Fruit fly (Drosophila melanogaster) whole organism, embryonic: Measurements from ENCODE around the gene CG2129.
A peak's percentile ranks its signal among the peaks of the same experiment; 100 is the strongest.

Experiments used
- Atf-2 ChIP-seq: fragments of 200-800 bp; sonication (Bioruptor generic); optimal IDR thresholded peaks from 2 replicates; lab custom pipeline; 2016; ENCODE audit warnings: missing biosample characterization, missing genetic modification characterization
- CG10431 ChIP-seq: fragments of 200-800 bp; sonication (Bioruptor generic); optimal IDR thresholded peaks from 3 replicates; lab custom pipeline; 2018; ENCODE audit warnings: missing biosample characterization, mild to moderate bottlenecking, missing genetic modification characterization
- CG11247 ChIP-seq: fragments of 200-800 bp; sonication (Bioruptor generic); IDR thresholded peaks from 2 replicates; pipeline ENCODE4 v1.3.6; 2022; ENCODE audit warnings: missing biosample characterization, missing genetic modification characterization
- CG11560 ChIP-seq: fragments of 200-800 bp; sonication (Bioruptor generic); IDR thresholded peaks from 3 replicates; pipeline ENCODE4 v1.3.6; 2022; ENCODE audit warnings: missing biosample characterization, missing genetic modification characterization
- CG12299 ChIP-seq: fragments of 200-800 bp; sonication (Bioruptor generic); optimal IDR thresholded peaks from 2 replicates; lab custom pipeline; 2018; ENCODE audit warnings: missing biosample characterization, mild to moderate bottlenecking, missing genetic modification characterization
- CG13424 ChIP-seq: fragments of 200-800 bp; sonication (Bioruptor generic); optimal IDR thresholded peaks from 2 replicates; lab custom pipeline; 2019; ENCODE audit warnings: missing biosample characterization, mild to moderate bottlenecking, missing genetic modification characterization, moderate library complexity
- CG1603 ChIP-seq: fragments of 200-800 bp; sonication (Bioruptor generic); optimal IDR thresholded peaks from 2 replicates; lab custom pipeline; 2019; ENCODE audit warnings: missing biosample characterization, mild to moderate bottlenecking, missing genetic modification characterization, moderate library complexity
- CG16815 ChIP-seq: fragments of 200-800 bp; sonication (Bioruptor generic); optimal IDR thresholded peaks from 3 replicates; lab custom pipeline; 2017; ENCODE audit warnings: missing biosample characterization, mild to moderate bottlenecking, missing genetic modification characterization
- CG2875 ChIP-seq: fragments of 200-800 bp; sonication (Bioruptor generic); optimal IDR thresholded peaks from 2 replicates; lab custom pipeline; 2017; ENCODE audit warnings: missing biosample characterization, mild to moderate bottlenecking, missing genetic modification characterization, missing genetic modification reagents
- CG31224 ChIP-seq: fragments of 200-800 bp; sonication (Bioruptor generic); IDR thresholded peaks from 2 replicates; pipeline ENCODE4 v1.3.6; 2022; ENCODE audit warnings: missing biosample characterization, missing genetic modification characterization
- CG34422 ChIP-seq: fragments of 200-800 bp; sonication (Bioruptor generic); IDR thresholded peaks from 3 replicates; pipeline ENCODE4 v1.3.6; 2022; ENCODE audit warnings: missing biosample characterization, missing genetic modification characterization
- CG4707 ChIP-seq: fragments of 200-800 bp; sonication (Bioruptor generic); optimal IDR thresholded peaks from 2 replicates; lab custom pipeline; 2018; ENCODE audit warnings: missing biosample characterization, mild to moderate bottlenecking, missing genetic modification characterization, moderate library complexity
- CG4730 ChIP-seq: fragments of 200-800 bp; sonication (Bioruptor generic); IDR thresholded peaks from 2 replicates; pipeline ENCODE4 v1.3.6; 2022; ENCODE audit warnings: missing biosample characterization, missing genetic modification characterization
- CG6654 ChIP-seq: fragments of 200-800 bp; sonication (Bioruptor generic); optimal IDR thresholded peaks from 2 replicates; lab custom pipeline; 2017; ENCODE audit warnings: missing biosample characterization, mild to moderate bottlenecking, missing genetic modification characterization
- CG6791 ChIP-seq: fragments of 200-800 bp; sonication (Bioruptor generic); IDR thresholded peaks from 3 replicates; pipeline ENCODE4 v1.3.6; 2022; ENCODE audit warnings: missing biosample characterization, missing genetic modification characterization; ENCODE audit not compliant: partially characterized antibody
- CG7271 ChIP-seq: fragments of 200-800 bp; sonication (Bioruptor generic); optimal IDR thresholded peaks from 2 replicates; lab custom pipeline; 2018; ENCODE audit warnings: missing biosample characterization, mild to moderate bottlenecking, missing genetic modification characterization, moderate library complexity
- CG8765 ChIP-seq: fragments of 200-800 bp; sonication (Bioruptor generic); IDR thresholded peaks from 2 replicates; pipeline ENCODE4 v1.3.6; 2022; ENCODE audit warnings: missing biosample characterization, missing genetic modification characterization
- CG9437 ChIP-seq: fragments of 200-800 bp; sonication (Bioruptor generic); optimal IDR thresholded peaks from 2 replicates; lab custom pipeline; 2018; ENCODE audit warnings: missing biosample characterization, mild to moderate bottlenecking, missing genetic modification characterization
- Chrac-16 ChIP-seq: fragments of 200-800 bp; sonication (Bioruptor generic); optimal IDR thresholded peaks from 3 replicates; lab custom pipeline; 2016; ENCODE audit warnings: missing biosample characterization, missing genetic modification characterization
- CoRest ChIP-seq: fragments of 200-800 bp; sonication (Bioruptor generic); optimal IDR thresholded peaks from 3 replicates; lab custom pipeline; 2018; ENCODE audit warnings: missing biosample characterization, mild to moderate bottlenecking, missing genetic modification characterization, moderate library complexity
- HLH3B ChIP-seq: fragments of 200-800 bp; sonication (Bioruptor generic); IDR thresholded peaks from 2 replicates; pipeline ENCODE4 v1.3.6; 2022; ENCODE audit warnings: missing biosample characterization, missing genetic modification characterization
- HLH4C ChIP-seq: fragments of 200-800 bp; sonication (Bioruptor generic); IDR thresholded peaks from 3 replicates; pipeline ENCODE4 v1.3.6; 2022; ENCODE audit warnings: missing biosample characterization, missing genetic modification characterization; ENCODE audit not compliant: partially characterized antibody
- Hmr ChIP-seq: fragments of 200-800 bp; sonication (Bioruptor generic); optimal IDR thresholded peaks from 3 replicates; lab custom pipeline; 2017; ENCODE audit warnings: mild to moderate bottlenecking, missing biosample characterization, missing genetic modification reagents, missing genetic modification characterization
- Lhr ChIP-seq: fragments of 200-800 bp; sonication (Bioruptor generic); optimal IDR thresholded peaks from 3 replicates; lab custom pipeline; 2017; ENCODE audit warnings: mild to moderate bottlenecking, missing biosample characterization, missing genetic modification reagents, missing genetic modification characterization
- MBD-R2 ChIP-seq: fragments of 200-800 bp; sonication (Bioruptor generic); IDR thresholded peaks from 2 replicates; pipeline ENCODE4 v1.3.6; 2022; ENCODE audit warnings: missing biosample characterization, missing genetic modification characterization
- Mrtf ChIP-seq: fragments of 200-800 bp; sonication (Bioruptor generic); IDR thresholded peaks from 3 replicates; pipeline ENCODE4 v1.3.6; 2022; ENCODE audit warnings: missing biosample characterization, missing genetic modification characterization
- Nf-YB ChIP-seq: fragments of 200-800 bp; sonication (Bioruptor generic); optimal IDR thresholded peaks from 3 replicates; lab custom pipeline; 2019; ENCODE audit warnings: missing biosample characterization, mild to moderate bottlenecking, missing genetic modification characterization, moderate library complexity
- Oli ChIP-seq: fragments of 200-800 bp; sonication (Bioruptor generic); optimal IDR thresholded peaks from 2 replicates; lab custom pipeline; 2018; ENCODE audit warnings: missing biosample characterization, mild to moderate bottlenecking, missing genetic modification characterization, moderate library complexity
- Optix ChIP-seq: fragments of 200-800 bp; sonication (Bioruptor generic); IDR thresholded peaks from 3 replicates; pipeline ENCODE4 v1.3.6; 2022; ENCODE audit warnings: missing biosample characterization, missing genetic modification characterization
- Sox100B ChIP-seq: fragments of 200-800 bp; sonication (Bioruptor generic); optimal IDR thresholded peaks from 3 replicates; lab custom pipeline; 2018; ENCODE audit warnings: missing biosample characterization, mild to moderate bottlenecking, missing genetic modification characterization
- Stat92E ChIP-seq, 3 experiments: fragments of >200 bp in 2 of 3; fragments of 200-800 bp in 1 of 3; sonication (Bioruptor generic) in 1 of 3; optimal IDR thresholded peaks; 2 replicates each; lab custom pipeline; 2017 to 2019; ENCODE audit warnings: missing biosample characterization in 3 of 3, missing genetic modification characterization in 3 of 3, mild to moderate bottlenecking in 1 of 3, moderate library complexity in 1 of 3
- bowl ChIP-seq: fragments of 200-800 bp; sonication (Bioruptor generic); IDR thresholded peaks from 2 replicates; pipeline ENCODE4 v1.3.6; 2022; ENCODE audit warnings: missing biosample characterization, missing genetic modification characterization
- chif ChIP-seq, 2 experiments: fragments of 200-800 bp; sonication (Bioruptor generic); optimal IDR thresholded peaks; 3 replicates each; lab custom pipeline; 2016; ENCODE audit warnings: missing biosample characterization in 2 of 2, missing genetic modification characterization in 2 of 2
- crol ChIP-seq: fragments of 200-800 bp; sonication (Bioruptor generic); IDR thresholded peaks from 2 replicates; pipeline ENCODE4 v1.3.6; 2022; ENCODE audit warnings: missing biosample characterization, missing genetic modification characterization
- dan ChIP-seq: fragments of 200-800 bp; sonication (Bioruptor generic); IDR thresholded peaks from 2 replicates; pipeline ENCODE4 v1.3.6; 2022; ENCODE audit warnings: missing biosample characterization, missing genetic modification characterization
- danr ChIP-seq: fragments of 200-800 bp; sonication (Bioruptor generic); IDR thresholded peaks from 2 replicates; pipeline ENCODE4 v1.3.6; 2022; ENCODE audit warnings: missing biosample characterization, missing genetic modification characterization
- fd102C ChIP-seq: fragments of 200-800 bp; sonication (Bioruptor generic); optimal IDR thresholded peaks from 2 replicates; lab custom pipeline; 2018; ENCODE audit warnings: missing biosample characterization, mild to moderate bottlenecking, missing genetic modification characterization, moderate library complexity
- gem ChIP-seq: fragments of 200-800 bp; sonication (Bioruptor generic); optimal IDR thresholded peaks from 2 replicates; lab custom pipeline; 2019; ENCODE audit warnings: missing biosample characterization, mild to moderate bottlenecking, missing genetic modification characterization, moderate library complexity
- h ChIP-seq: fragments of >200 bp; optimal IDR thresholded peaks from 2 replicates; lab custom pipeline; 2017
- hth ChIP-seq: fragments of >200 bp; optimal IDR thresholded peaks from 2 replicates; lab custom pipeline; 2017; ENCODE audit warnings: inconsistent platforms
- insv ChIP-seq, 2 experiments: fragments of 200-800 bp; sonication (Bioruptor generic); optimal IDR thresholded peaks; 3 replicates each; lab custom pipeline; 2016 to 2018; ENCODE audit warnings: missing biosample characterization in 2 of 2, missing genetic modification characterization in 2 of 2
- jing ChIP-seq: fragments of 200-800 bp; sonication (Bioruptor generic); optimal IDR thresholded peaks from 2 replicates; lab custom pipeline; 2018; ENCODE audit warnings: missing biosample characterization, mild to moderate bottlenecking, missing genetic modification characterization
- klu ChIP-seq: fragments of 200-800 bp; sonication (Bioruptor generic); IDR thresholded peaks from 2 replicates; pipeline ENCODE4 v1.3.6; 2022; ENCODE audit warnings: missing biosample characterization, missing genetic modification characterization
- lmd ChIP-seq: fragments of 200-800 bp; sonication (Bioruptor generic); IDR thresholded peaks from 2 replicates; pipeline ENCODE4 v1.3.6; 2022; ENCODE audit warnings: missing biosample characterization, missing genetic modification characterization
- maf-S ChIP-seq: fragments of 200-800 bp; sonication (Bioruptor generic); optimal IDR thresholded peaks from 2 replicates; lab custom pipeline; 2016; ENCODE audit warnings: missing biosample characterization, missing genetic modification characterization
- nmo ChIP-seq: fragments of 200-800 bp; sonication (Bioruptor generic); optimal IDR thresholded peaks from 2 replicates; lab custom pipeline; 2018; ENCODE audit warnings: missing biosample characterization, mild to moderate bottlenecking, missing genetic modification characterization, moderate library complexity
- oc ChIP-seq: fragments of 200-800 bp; sonication (Bioruptor generic); optimal IDR thresholded peaks from 2 replicates; lab custom pipeline; 2018; ENCODE audit warnings: missing biosample characterization, mild to moderate bottlenecking, missing genetic modification characterization, moderate library complexity
- pan ChIP-seq, 4 experiments: fragments of >200 bp in 3 of 4; fragments of 200-800 bp in 1 of 4; sonication (Bioruptor generic) in 1 of 4; optimal IDR thresholded peaks in 3 of 4; IDR thresholded peaks in 1 of 4; 2 replicates each; pipeline versions ENCODE4 v1.3.6 to Lab custom; 2017 to 2022; ENCODE audit warnings: missing biosample characterization in 2 of 4, missing genetic modification characterization in 2 of 4, mixed read lengths in 1 of 4
- pum ChIP-seq: fragments of 200-800 bp; sonication (Bioruptor generic); optimal IDR thresholded peaks from 2 replicates; lab custom pipeline; 2016; ENCODE audit warnings: missing biosample characterization, missing genetic modification characterization
- stwl ChIP-seq: fragments of 200-800 bp; sonication (Bioruptor generic); optimal IDR thresholded peaks from 3 replicates; lab custom pipeline; 2018; ENCODE audit warnings: missing biosample characterization, mild to moderate bottlenecking, missing genetic modification characterization, moderate library complexity
- vvl ChIP-seq: fragments of 200-800 bp; sonication (Bioruptor generic); IDR thresholded peaks from 2 replicates; pipeline ENCODE4 v1.3.6; 2022; ENCODE audit warnings: missing biosample characterization, missing genetic modification characterization

CG2129 gene

dm6 chrX:8126149-8126548, 19.5 kb upstream of the CG2129 start (continued):
- TF ChIP-seq CG1603 = peak; percentile 84
- TF ChIP-seq Chrac-16 (GFP tag; lab: Kevin White, UChicago) = peak; percentile 45
- no peak for TF ChIP-seq Atf-2
- TF ChIP-seq insv (GFP tag; optimal IDR thresholded peaks at IDR 0.05; lab: Kevin White, UChicago) = no peak
- no peak for TF ChIP-seq HLH4C (GFP tag; lab: Robert Waterston, UW)
- TF ChIP-seq CG6791 (GFP tag; lab: Robert Waterston, UW) = no peak
- no peak for TF ChIP-seq h (lab: Kevin White, UChicago)
- TF ChIP-seq CG31224 (GFP tag; lab: Robert Waterston, UW) = no peak
- no peak for TF ChIP-seq fd102C
- TF ChIP-seq MBD-R2 = no peak
- TF ChIP-seq maf-S (GFP tag; lab: Kevin White, UChicago) = peak; percentile 6
- peak; percentile 52 for TF ChIP-seq jing
- TF ChIP-seq CG9437 = peak; percentile 2
- TF ChIP-seq pan (optimal IDR thresholded peaks at IDR 0.05; lab: Kevin White, UChicago) = no peak
- TF ChIP-seq pan (GFP tag; optimal IDR thresholded peaks at IDR 0.05 in 1 of 2, IDR thresholded peaks at IDR 0.05 in 1 of 2) = peak in 1 of 2 experiments; percentile 58
- no peak for TF ChIP-seq CG12299 (tag; lab: Kevin White, UChicago)
- no peak for TF ChIP-seq CG8765 (GFP tag; lab: Robert Waterston, UW)
- TF ChIP-seq CG4730 (GFP tag; lab: Robert Waterston, UW) = no peak
- TF ChIP-seq CG7271 (tag; lab: Kevin White, UChicago) = no peak
- TF ChIP-seq stwl (tag; lab: Kevin White, UChicago) = no peak
- TF ChIP-seq HLH3B (GFP tag; lab: Robert Waterston, UW) = peak; percentile 74
- peak; percentile 14 for TF ChIP-seq Lhr (GFP tag; lab: Kevin White, UChicago)
- TF ChIP-seq dan (GFP tag; lab: Robert Waterston, UW) = no peak
- peak; percentile 23 to 71 for TF ChIP-seq chif (GFP tag; optimal IDR thresholded peaks at IDR 0.05; lab: Kevin White, UChicago)
- TF ChIP-seq oc (tag; lab: Kevin White, UChicago) = peak; percentile 74
- TF ChIP-seq CoRest (tag; lab: Kevin White, UChicago) = peak; percentile 47
- no peak for TF ChIP-seq crol (GFP tag; lab: Robert Waterston, UW)
- peak; percentile 53 for TF ChIP-seq CG13424
- no peak for TF ChIP-seq Nf-YB (GFP tag; lab: Kevin White, UChicago)
- TF ChIP-seq Mrtf (GFP tag; lab: Robert Waterston, UW) = peak; percentile 55; the same call in 2 of the 3 replicates
- TF ChIP-seq Sox100B (GFP tag; lab: Kevin White, UChicago) = peak; percentile 57
- TF ChIP-seq bowl (GFP tag; lab: Robert Waterston, UW) = no peak
- peak; percentile 42 for TF ChIP-seq pum
- TF ChIP-seq Hmr (GFP tag; lab: Kevin White, UChicago) = no peak
- TF ChIP-seq CG34422 (GFP tag; lab: Robert Waterston, UW) = peak; percentile 70; the same call in 2 of the 3 replicates
- TF ChIP-seq CG2875 (GFP tag; lab: Kevin White, UChicago) = peak; percentile 70
- TF ChIP-seq CG10431 (GFP tag; lab: Kevin White, UChicago) = peak; percentile 11
- peak; percentile 73 for TF ChIP-seq nmo (GFP tag; lab: Kevin White, UChicago)
- peak; percentile 49 for TF ChIP-seq CG4707
- TF ChIP-seq CG11560 (tag; lab: Robert Waterston, UW) = no peak
- peak; percentile 8 for TF ChIP-seq CG6654 (GFP tag; lab: Kevin White, UChicago)
- peak; percentile 60 for TF ChIP-seq lmd
- TF ChIP-seq danr = no peak
- no peak for TF ChIP-seq Stat92E (GFP tag; optimal IDR thresholded peaks at IDR 0.05; lab: Kevin White, UChicago)
- no peak for TF ChIP-seq CG16815
- peak; percentile 71 for TF ChIP-seq Optix (GFP tag; lab: Robert Waterston, UW)
- TF ChIP-seq hth (lab: Kevin White, UChicago) = no peak
- no peak for TF ChIP-seq CG11247
- TF ChIP-seq Oli (tag; lab: Kevin White, UChicago) = peak; percentile 68
- peak; percentile 80 for TF ChIP-seq gem (tag; lab: Kevin White, UChicago)
- no peak for TF ChIP-seq klu (GFP tag; lab: Robert Waterston, UW)
- TF ChIP-seq vvl (GFP tag; lab: Robert Waterston, UW) = peak; percentile 72
